Fruit fly (Drosophila melanogaster) whole organism, wandering third instar larva: ENCODE data around the gene tgo.
A peak's percentile ranks its signal among the peaks of the same experiment; 100 is the strongest.

ENCODE experiments used
- Abd-B ChIP-seq: fragments of >200 bp; optimal IDR thresholded peaks from 2 replicates; lab custom pipeline; 2017; ENCODE audit warnings: missing biosample characterization, missing genetic modification characterization
- CG32264 ChIP-seq: fragments of 200-800 bp; sonication (Bioruptor generic); optimal IDR thresholded peaks from 2 replicates; lab custom pipeline; 2016; ENCODE audit warnings: missing biosample characterization, missing genetic modification characterization
- CG9705 ChIP-seq: fragments of 200-800 bp; sonication (Bioruptor generic); optimal IDR thresholded peaks from 2 replicates; lab custom pipeline; 2018; ENCODE audit warnings: missing biosample characterization, mild to moderate bottlenecking, missing genetic modification characterization
- CrebA ChIP-seq: fragments of 200-800 bp; sonication (Bioruptor generic); optimal IDR thresholded peaks from 2 replicates; lab custom pipeline; 2016; ENCODE audit warnings: missing biosample characterization, mild to moderate bottlenecking, missing genetic modification characterization, borderline replicate concordance
- Dfd ChIP-seq: fragments of >200 bp; optimal IDR thresholded peaks from 2 replicates; lab custom pipeline; 2017; ENCODE audit warnings: missing biosample characterization, missing genetic modification characterization
- Dif ChIP-seq: fragments of 200-275, 200-300 bp; sonication (Bioruptor generic); optimal IDR thresholded peaks from 2 replicates; lab custom pipeline; 2018; ENCODE audit warnings: missing biosample characterization, missing genetic modification characterization; ENCODE audit not compliant: partially characterized antibody
- GATAd ChIP-seq: sonication (Bioruptor generic); optimal IDR thresholded peaks from 2 replicates; lab custom pipeline; 2016; ENCODE audit warnings: missing biosample characterization, missing genetic modification characterization
- HLH106 ChIP-seq: fragments of 200-800 bp; optimal IDR thresholded peaks from 3 replicates; lab custom pipeline; 2019; ENCODE audit warnings: missing biosample characterization, mild to moderate bottlenecking, missing genetic modification characterization, moderate library complexity
- Hnf4 ChIP-seq: fragments of 200-800 bp; sonication (Bioruptor generic); optimal IDR thresholded peaks from 2 replicates; lab custom pipeline; 2016; ENCODE audit warnings: missing biosample characterization, mild to moderate bottlenecking, missing genetic modification characterization
- Hr78 ChIP-seq: fragments of >200 bp; optimal IDR thresholded peaks from 2 replicates; lab custom pipeline; 2017; ENCODE audit warnings: missing biosample characterization, missing genetic modification characterization
- Hr83 ChIP-seq: fragments of 200-300 bp; sonication (Bioruptor generic); optimal IDR thresholded peaks from 2 replicates; lab custom pipeline; 2016; ENCODE audit warnings: missing biosample characterization, mild to moderate bottlenecking, missing genetic modification characterization, moderate library complexity; ENCODE audit not compliant: poor library complexity, severe bottlenecking
- Jra ChIP-seq: sonication (Bioruptor generic); optimal IDR thresholded peaks from 2 replicates; lab custom pipeline; 2016; ENCODE audit warnings: missing biosample characterization, missing genetic modification characterization
- Mio ChIP-seq: sonication (Bioruptor generic); optimal IDR thresholded peaks from 2 replicates; lab custom pipeline; 2016; ENCODE audit warnings: missing biosample characterization, missing genetic modification characterization
- Myc ChIP-seq: fragments of >200 bp; optimal IDR thresholded peaks from 2 replicates; lab custom pipeline; 2017
- N ChIP-seq: fragments of >200 bp; optimal IDR thresholded peaks from 2 replicates; lab custom pipeline; 2018; ENCODE audit warnings: missing biosample characterization, missing external identifiers, missing genetic modification characterization
- OdsH ChIP-seq: fragments of 200-800 bp; sonication (Bioruptor generic); optimal IDR thresholded peaks from 2 replicates; lab custom pipeline; 2016; ENCODE audit warnings: missing biosample characterization, mild to moderate bottlenecking, missing genetic modification characterization
- Rel ChIP-seq, 2 experiments: fragments of 200-800 bp; sonication (Bioruptor generic) in 1 of 2; optimal IDR thresholded peaks; 2 replicates in 1 of 2; 3 replicates in 1 of 2; lab custom pipeline; 2016 to 2019; ENCODE audit warnings: mild to moderate bottlenecking in 2 of 2, missing biosample characterization in 2 of 2, missing genetic modification characterization in 2 of 2, moderate library complexity in 1 of 2
- Sp1 ChIP-seq: fragments of 200-800 bp; sonication (Bioruptor generic); optimal IDR thresholded peaks from 3 replicates; lab custom pipeline; 2019; ENCODE audit warnings: missing biosample characterization, mild to moderate bottlenecking, missing genetic modification characterization, moderate library complexity
- Vsx2 ChIP-seq: fragments of 200-300, 225-300 bp; sonication (Bioruptor generic); optimal IDR thresholded peaks from 2 replicates; lab custom pipeline; 2018; ENCODE audit warnings: missing biosample characterization, missing genetic modification characterization; ENCODE audit not compliant: partially characterized antibody
- br ChIP-seq: fragments of 200-800 bp; sonication (Bioruptor generic); optimal IDR thresholded peaks from 2 replicates; lab custom pipeline; 2016; ENCODE audit warnings: missing biosample characterization, missing genetic modification characterization
- brk ChIP-seq: fragments of 200-800 bp; sonication (Bioruptor generic); optimal IDR thresholded peaks from 2 replicates; lab custom pipeline; 2016; ENCODE audit warnings: missing biosample characterization, mild to moderate bottlenecking, missing genetic modification characterization
- dl ChIP-seq, 2 experiments: fragments of 175-275, 200-275 bp in 1 of 2; fragments of 200-275 bp in 1 of 2; sonication (Bioruptor generic); optimal IDR thresholded peaks; lab custom pipeline; 2018; ENCODE audit warnings: mild to moderate bottlenecking in 2 of 2, missing biosample characterization in 2 of 2, missing genetic modification characterization in 2 of 2, moderate library complexity in 2 of 2; ENCODE audit not compliant: partially characterized antibody in 2 of 2, insufficient read depth in 1 of 2
- dmrt93B ChIP-seq: fragments of 200-800 bp; sonication (Bioruptor generic); optimal IDR thresholded peaks from 2 replicates; lab custom pipeline; 2018; ENCODE audit warnings: missing biosample characterization, mild to moderate bottlenecking, missing genetic modification characterization
- dsf ChIP-seq: sonication (Bioruptor generic); optimal IDR thresholded peaks from 2 replicates; lab custom pipeline; 2016; ENCODE audit warnings: missing biosample characterization, missing genetic modification characterization, borderline replicate concordance
- ey ChIP-seq: fragments of 200-800 bp; sonication (Bioruptor generic); optimal IDR thresholded peaks from 2 replicates; lab custom pipeline; 2016; ENCODE audit warnings: missing biosample characterization, missing genetic modification characterization
- foxo ChIP-seq, 2 experiments: fragments of 200-800 bp; sonication (Bioruptor generic); optimal IDR thresholded peaks; 2 replicates in 1 of 2; 3 replicates in 1 of 2; lab custom pipeline; 2016 to 2017; ENCODE audit warnings: missing biosample characterization in 2 of 2, missing genetic modification characterization in 2 of 2
- fru ChIP-seq: fragments of 200-800 bp; sonication (Bioruptor generic); optimal IDR thresholded peaks from 3 replicates; lab custom pipeline; 2016; ENCODE audit warnings: missing biosample characterization, mild to moderate bottlenecking, missing genetic modification characterization
- h ChIP-seq: fragments of 200-800 bp; sonication (Bioruptor generic); optimal IDR thresholded peaks from 3 replicates; lab custom pipeline; 2016; ENCODE audit warnings: missing biosample characterization, mild to moderate bottlenecking, missing genetic modification characterization
- jim ChIP-seq: fragments of 175-275, 200-325 bp; sonication (Bioruptor generic); optimal IDR thresholded peaks from 2 replicates; lab custom pipeline; 2016; ENCODE audit warnings: missing biosample characterization, mild to moderate bottlenecking, missing genetic modification characterization
- lola ChIP-seq: fragments of >200 bp; optimal IDR thresholded peaks from 2 replicates; lab custom pipeline; 2017; ENCODE audit warnings: missing biosample characterization, missing genetic modification characterization
- pan ChIP-seq: fragments of >200 bp; optimal IDR thresholded peaks from 2 replicates; lab custom pipeline; 2017
- psq ChIP-seq: fragments of 200-800 bp; sonication (Bioruptor generic); optimal IDR thresholded peaks from 3 replicates; lab custom pipeline; 2017; ENCODE audit warnings: missing biosample characterization, mild to moderate bottlenecking, missing genetic modification characterization, moderate library complexity
- rgr ChIP-seq: fragments of 200-800 bp; sonication (Bioruptor generic); optimal IDR thresholded peaks from 3 replicates; lab custom pipeline; 2016; ENCODE audit warnings: missing biosample characterization, mild to moderate bottlenecking, missing genetic modification characterization
- sage ChIP-seq: fragments of 200-800 bp; sonication (Bioruptor generic); optimal IDR thresholded peaks from 2 replicates; lab custom pipeline; 2016; ENCODE audit warnings: missing biosample characterization, mild to moderate bottlenecking, missing genetic modification characterization
- sv ChIP-seq: fragments of 200-800 bp; sonication (Bioruptor generic); optimal IDR thresholded peaks from 3 replicates; lab custom pipeline; 2016; ENCODE audit warnings: missing biosample characterization, missing genetic modification characterization
- tai ChIP-seq: sonication (Bioruptor generic); optimal IDR thresholded peaks from 2 replicates; lab custom pipeline; 2016; ENCODE audit warnings: missing biosample characterization, missing genetic modification characterization
- usp ChIP-seq: fragments of >200 bp; optimal IDR thresholded peaks from 2 replicates; lab custom pipeline; 2017; ENCODE audit warnings: missing biosample characterization, missing genetic modification characterization
- woc ChIP-seq: sonication (Bioruptor generic); optimal IDR thresholded peaks from 2 replicates; lab custom pipeline; 2016; ENCODE audit warnings: missing biosample characterization, mild to moderate bottlenecking, missing genetic modification characterization

tgo gene

DNA sequence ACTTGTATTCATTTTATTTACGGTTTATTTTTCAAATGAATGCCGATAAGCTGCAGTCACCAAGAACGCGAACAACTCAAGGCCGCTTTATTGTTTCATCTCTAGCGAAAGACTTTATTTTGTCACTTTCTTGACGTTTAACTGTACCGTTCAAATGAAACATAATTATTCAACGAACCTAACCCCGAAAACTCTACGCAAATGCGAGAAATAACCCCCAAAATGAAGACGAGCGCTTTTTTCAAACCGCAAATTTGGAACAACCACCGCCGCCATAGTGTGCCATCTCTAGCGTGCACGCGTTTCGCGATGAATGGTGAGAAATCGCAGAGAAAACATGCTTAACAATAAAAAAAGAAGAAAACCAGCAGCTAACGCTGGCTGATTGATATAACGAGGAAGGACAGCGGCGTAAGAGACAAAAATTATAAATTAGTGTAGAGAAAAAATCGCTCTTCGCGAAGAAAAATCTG, 35.2 kb downstream of the tgo start, which contains the start of gene CG11970:
CG11970 (plus strand) TSS at position 117 of the 473 bp plus-strand sequence.
- TF ChIP-seq psq (GFP tag; lab: Kevin White, UChicago) (peak; percentile 26), brk (GFP tag; lab: Kevin White, UChicago) (no peak), CG9705 (GFP tag; lab: Kevin White, UChicago) (peak; percentile 62), Hr78 (GFP tag; lab: Kevin White, UChicago) (no peak), Dfd (GFP tag; lab: Kevin White, UChicago) (no peak), ey (peak; percentile 37), Hnf4 (GFP tag; lab: Kevin White, UChicago) (no peak), lola (GFP tag; lab: Kevin White, UChicago) (no peak), dl (GFP tag; optimal IDR thresholded peaks at IDR 0.05; lab: Kevin White, UChicago; ENCODE audit: insufficient read depth in 1 of 2, partially characterized antibody in 2 of 2) (no peak), rgr (GFP tag; lab: Kevin White, UChicago) (peak; percentile 42), Rel (GFP tag; optimal IDR thresholded peaks at IDR 0.05; lab: Kevin White, UChicago) (no peak), Rel (tag; optimal IDR thresholded peaks at IDR 0.05; lab: Kevin White, UChicago) (peak; percentile 15), Sp1 (GFP tag; lab: Kevin White, UChicago) (peak; percentile 42), HLH106 (tag; lab: Kevin White, UChicago) (peak; percentile 71), GATAd (GFP tag; lab: Kevin White, UChicago) (no peak), pan (no peak), foxo (GFP tag; optimal IDR thresholded peaks at IDR 0.05; lab: Kevin White, UChicago) (peak in 1 of 2 experiments; percentile 48), woc (GFP tag; lab: Kevin White, UChicago) (peak; percentile 51), Abd-B (GFP tag; lab: Kevin White, UChicago) (no peak), sage (no peak), br (GFP tag; lab: Kevin White, UChicago) (no peak), h (GFP tag; lab: Kevin White, UChicago) (no peak), usp (GFP tag; lab: Kevin White, UChicago) (no peak), N (no peak), CrebA (GFP tag; lab: Kevin White, UChicago) (no peak), Mio (GFP tag; lab: Kevin White, UChicago) (no peak), fru (GFP tag; lab: Kevin White, UChicago) (peak; percentile 44), Dif (GFP tag; lab: Kevin White, UChicago) (no peak), sv (GFP tag; lab: Kevin White, UChicago) (no peak), Jra (GFP tag; lab: Kevin White, UChicago) (peak; percentile 31), dsf (GFP tag; lab: Kevin White, UChicago) (no peak), jim (GFP tag; lab: Kevin White, UChicago) (no peak), dmrt93B (GFP tag; lab: Kevin White, UChicago) (no peak), tai (GFP tag; lab: Kevin White, UChicago) (no peak), Hr83 (peak; percentile 25), Myc (lab: Kevin White, UChicago) (peak; percentile 23), Vsx2 (GFP tag; lab: Kevin White, UChicago) (no peak), OdsH (GFP tag; lab: Kevin White, UChicago) (peak; percentile 24), CG32264 (no peak)
- TF ChIP-seq, all 38 proteins: peak for 14

- TF ChIP-seq usp (GFP tag; lab: Kevin White, UChicago) = no peak
- no peak for TF ChIP-seq HLH106 (tag; lab: Kevin White, UChicago)
- no peak for TF ChIP-seq dsf (GFP tag; lab: Kevin White, UChicago)
- TF ChIP-seq tai (GFP tag; lab: Kevin White, UChicago) = no peak
- TF ChIP-seq Hr83 = no peak
- TF ChIP-seq sage = no peak
- TF ChIP-seq Abd-B (GFP tag; lab: Kevin White, UChicago) = no peak
Measured at dm6 chr3R:8984141-8984540, 35.7 kb downstream of the tgo start, which contains the start of gene RagA-B. TSS of gene RagA-B (minus strand) at chr3R:8984315.
